Worm (Caenorhabditis elegans) whole organism, early embryonic: ENCODE results near the gene spk-1.

Experiments used
- B0310.2 ChIP-seq: sonication (generic microtip); optimal IDR thresholded peaks from 2 replicates; lab custom pipeline; 2016; ENCODE audit warnings: mild to moderate bottlenecking, missing genetic modification characterization, missing compliant biosample characterization
- aly-1 ChIP-seq: sonication (generic microtip); optimal IDR thresholded peaks from 2 replicates; lab custom pipeline; 2016; ENCODE audit warnings: missing genetic modification characterization, missing compliant biosample characterization
- ama-1 ChIP-seq: fragments of 150-350 bp; optimal IDR thresholded peaks from 2 replicates; lab custom pipeline; 2014
- ceh-13 ChIP-seq: fragments of 200-800 bp; sonication (Bioruptor generic); optimal IDR thresholded peaks from 2 replicates; lab custom pipeline; 2018; ENCODE audit warnings: mild to moderate bottlenecking, missing genetic modification characterization, missing compliant biosample characterization
- ceh-36 ChIP-seq: sonication (generic microtip); optimal IDR thresholded peaks from 2 replicates; lab custom pipeline; 2016; ENCODE audit warnings: missing genetic modification characterization, inconsistent platforms, missing compliant biosample characterization
- ets-7 ChIP-seq: sonication (generic microtip); optimal IDR thresholded peaks from 2 replicates; lab custom pipeline; 2016; ENCODE audit warnings: missing genotype, missing genetic modification characterization, missing compliant biosample characterization
- flt-1 ChIP-seq: fragments of 200-800 bp; sonication (Bioruptor generic); IDR thresholded peaks from 2 replicates; pipeline ENCODE4 v1.3.6; 2022; ENCODE audit warnings: missing genetic modification characterization, missing compliant biosample characterization
- hnd-1 ChIP-seq: sonication (generic microtip); optimal IDR thresholded peaks from 2 replicates; lab custom pipeline; 2016; ENCODE audit warnings: missing genetic modification characterization, missing compliant biosample characterization
- pes-1 ChIP-seq: fragments of 200-800 bp; sonication (Bioruptor generic); IDR thresholded peaks from 2 replicates; pipeline ENCODE4 v1.3.6; 2022; ENCODE audit warnings: missing genetic modification reagents, missing genetic modification characterization, missing compliant biosample characterization
- scrt-1 ChIP-seq: fragments of 200-800 bp; sonication (Bioruptor generic); IDR thresholded peaks from 2 replicates; pipeline ENCODE4 v1.3.6; 2022; ENCODE audit warnings: missing genetic modification characterization, missing compliant biosample characterization
- sea-1 ChIP-seq: fragments of 200-800 bp; sonication (Bioruptor generic); conservative IDR thresholded peaks from 2 replicates; pipeline ENCODE4 v1.3.6; 2022; ENCODE audit warnings: missing genetic modification characterization, missing compliant biosample characterization
- tbx-11 ChIP-seq: fragments of 200-800 bp; sonication (Bioruptor generic); IDR thresholded peaks from 2 replicates; pipeline ENCODE4 v1.3.6; 2022; ENCODE audit warnings: missing genetic modification characterization, missing compliant biosample characterization
- tbx-37 ChIP-seq: fragments of 200-800 bp; sonication (Bioruptor generic); conservative IDR thresholded peaks from 2 replicates; pipeline ENCODE4 v1.3.6; 2022; ENCODE audit warnings: missing genetic modification reagents, missing genetic modification characterization, missing compliant biosample characterization
- tra-4 ChIP-seq: sonication (generic microtip); optimal IDR thresholded peaks from 2 replicates; lab custom pipeline; 2017; ENCODE audit warnings: missing genetic modification characterization, missing compliant biosample characterization

ce11 chrIII:9457192-9458103 is 1.0 kb downstream of the spk-1 start:
- no peak for TF ChIP-seq scrt-1 (GFP tag; lab: Robert Waterston, UW)
- TF ChIP-seq tbx-11 (GFP tag; lab: Robert Waterston, UW), result no peak
- TF ChIP-seq sea-1, result no peak
- no peak for TF ChIP-seq flt-1
- TF ChIP-seq ama-1, result no peak
- no peak for TF ChIP-seq hnd-1 (tag; lab: Kevin White, UChicago)
- no peak for TF ChIP-seq pes-1
- no peak for TF ChIP-seq ceh-36 (tag; lab: Kevin White, UChicago)
- no peak for TF ChIP-seq ceh-13 (GFP tag; lab: Kevin White, UChicago)
- no peak for TF ChIP-seq tra-4 (tag; lab: Kevin White, UChicago)
- TF ChIP-seq B0310.2 (tag; lab: Kevin White, UChicago), result no peak
- no peak for TF ChIP-seq tbx-37 (GFP tag; lab: Robert Waterston, UW)
- no peak for TF ChIP-seq aly-1 (tag; lab: Kevin White, UChicago)
- no peak for TF ChIP-seq ets-7 (tag; lab: Kevin White, UChicago)
